Worm (Caenorhabditis elegans) whole organism, mixed stage, embryonic: ENCODE results near the gene gen-1.

Experiments used
- M03D4.4 ChIP-seq: sonication (generic microtip); optimal IDR thresholded peaks from 2 replicates; lab custom pipeline; 2017; ENCODE audit warnings: mild to moderate bottlenecking, missing genetic modification characterization, missing compliant biosample characterization
- bed-3 ChIP-seq: fragments of 200-800 bp; sonication (Bioruptor generic); optimal IDR thresholded peaks from 3 replicates; lab custom pipeline; 2018; ENCODE audit warnings: mild to moderate bottlenecking, missing genetic modification characterization, moderate library complexity, missing compliant biosample characterization
- ceh-43 ChIP-seq: fragments of 200-800 bp; sonication (Bioruptor generic); optimal IDR thresholded peaks from 2 replicates; lab custom pipeline; 2018; ENCODE audit warnings: mild to moderate bottlenecking, missing genetic modification characterization, moderate library complexity, missing compliant biosample characterization
- ceh-83 ChIP-seq: fragments of 200-800 bp; sonication (Bioruptor generic); optimal IDR thresholded peaks from 2 replicates; lab custom pipeline; 2018; ENCODE audit warnings: mild to moderate bottlenecking, missing genetic modification characterization, missing compliant biosample characterization
- ces-1 ChIP-seq: fragments of 150-350 bp; optimal IDR thresholded peaks from 2 replicates; lab custom pipeline; 2014; ENCODE audit warnings: missing biosample characterization, missing genetic modification reagents, missing genetic modification characterization
- cnd-1 ChIP-seq: fragments of 200-800 bp; sonication (Bioruptor generic); optimal IDR thresholded peaks from 2 replicates; lab custom pipeline; 2018; ENCODE audit warnings: mild to moderate bottlenecking, missing genetic modification characterization, missing compliant biosample characterization
- drap-1 ChIP-seq: fragments of 200-800 bp; sonication (Bioruptor generic); optimal IDR thresholded peaks from 3 replicates; lab custom pipeline; 2018; ENCODE audit warnings: mild to moderate bottlenecking, missing genetic modification characterization, missing compliant biosample characterization
- elt-1 ChIP-seq: sonication (generic microtip); optimal IDR thresholded peaks from 2 replicates; lab custom pipeline; 2017; ENCODE audit warnings: missing genetic modification characterization, mild to moderate bottlenecking, missing compliant biosample characterization, antibody characterized with exemption, moderate library complexity, borderline replicate concordance; ENCODE audit not compliant: insufficient read depth
- elt-3 ChIP-seq: fragments of 150-350 bp; optimal IDR thresholded peaks from 2 replicates; lab custom pipeline; 2014; ENCODE audit warnings: missing biosample characterization, missing genetic modification characterization
- ham-2 ChIP-seq: fragments of 200-800 bp; sonication (Bioruptor generic); optimal IDR thresholded peaks from 2 replicates; lab custom pipeline; 2018; ENCODE audit warnings: mild to moderate bottlenecking, missing genetic modification characterization, missing compliant biosample characterization
- hlh-1 ChIP-seq: fragments of 150-350 bp; optimal IDR thresholded peaks from 2 replicates; lab custom pipeline; 2014; ENCODE audit warnings: missing biosample characterization, missing genetic modification reagents, missing genetic modification characterization
- lin-13 ChIP-seq: fragments of 150-350 bp; optimal IDR thresholded peaks from 2 replicates; lab custom pipeline; 2014; ENCODE audit warnings: missing biosample characterization, missing genetic modification characterization
- lin-32 ChIP-seq: fragments of 200-800 bp; sonication (Bioruptor generic); optimal IDR thresholded peaks from 2 replicates; lab custom pipeline; 2018; ENCODE audit warnings: mild to moderate bottlenecking, missing genetic modification characterization, missing compliant biosample characterization
- lsy-2 ChIP-seq: fragments of 150-350 bp; optimal IDR thresholded peaks from 2 replicates; lab custom pipeline; 2014; ENCODE audit warnings: missing biosample characterization, missing genetic modification characterization
- mab-5 ChIP-seq: fragments of 150-350 bp; optimal IDR thresholded peaks from 2 replicates; lab custom pipeline; 2014; ENCODE audit warnings: missing biosample characterization, missing genetic modification characterization
- mep-1 ChIP-seq: fragments of 150-350 bp; optimal IDR thresholded peaks from 2 replicates; lab custom pipeline; 2017; ENCODE audit warnings: missing biosample characterization, missing genetic modification reagents, missing genetic modification characterization, inconsistent platforms
- mls-2 ChIP-seq: sonication (generic microtip); optimal IDR thresholded peaks from 2 replicates; lab custom pipeline; 2016; ENCODE audit warnings: mild to moderate bottlenecking, missing genetic modification characterization, moderate library complexity, missing compliant biosample characterization
- nhr-12 ChIP-seq: fragments of 150-350 bp; optimal IDR thresholded peaks from 2 replicates; lab custom pipeline; 2014; ENCODE audit warnings: missing biosample characterization, missing genetic modification characterization
- nhr-2 ChIP-seq: fragments of 150-350 bp; optimal IDR thresholded peaks from 2 replicates; lab custom pipeline; 2014; ENCODE audit warnings: missing biosample characterization, missing genetic modification characterization
- nhr-237 ChIP-seq: fragments of 150-350 bp; optimal IDR thresholded peaks from 2 replicates; lab custom pipeline; 2014; ENCODE audit warnings: missing biosample characterization, missing genetic modification characterization
- nhr-28 ChIP-seq: fragments of 150-350 bp; optimal IDR thresholded peaks from 2 replicates; lab custom pipeline; 2014; ENCODE audit warnings: missing biosample characterization, missing genetic modification characterization
- nhr-76 ChIP-seq: sonication (generic microtip); optimal IDR thresholded peaks from 2 replicates; lab custom pipeline; 2017; ENCODE audit warnings: missing biosample characterization, missing genetic modification characterization
- pha-4 ChIP-seq: fragments of 150-350 bp; optimal IDR thresholded peaks from 2 replicates; lab custom pipeline; 2018; ENCODE audit warnings: missing biosample characterization, missing genetic modification reagents, missing genetic modification characterization
- sptf-1 ChIP-seq: sonication (generic microtip); optimal IDR thresholded peaks from 2 replicates; lab custom pipeline; 2017; ENCODE audit warnings: mild to moderate bottlenecking, missing genetic modification characterization, moderate library complexity, missing compliant biosample characterization
- tbx-8 ChIP-seq: fragments of 200-800 bp; sonication (Bioruptor generic); optimal IDR thresholded peaks from 2 replicates; lab custom pipeline; 2018; ENCODE audit warnings: mild to moderate bottlenecking, missing genetic modification characterization, moderate library complexity, missing compliant biosample characterization
- unc-120 ChIP-seq: sonication (generic microtip); optimal IDR thresholded peaks from 2 replicates; lab custom pipeline; 2017; ENCODE audit warnings: missing genetic modification characterization, missing compliant biosample characterization; ENCODE audit not compliant: poor library complexity, severe bottlenecking
- unc-39 ChIP-seq: fragments of 150-350 bp; optimal IDR thresholded peaks from 2 replicates; lab custom pipeline; 2014; ENCODE audit warnings: missing biosample characterization, missing genetic modification characterization
- unc-62 ChIP-seq: fragments of 150-350 bp; optimal IDR thresholded peaks from 2 replicates; lab custom pipeline; 2014; ENCODE audit warnings: missing biosample characterization, missing genetic modification reagents, missing genetic modification characterization
- zip-8 ChIP-seq: fragments of 150-350 bp; optimal IDR thresholded peaks from 2 replicates; lab custom pipeline; 2014; ENCODE audit warnings: missing biosample characterization, missing genetic modification characterization
- ztf-11 ChIP-seq: fragments of 150-350 bp; optimal IDR thresholded peaks from 2 replicates; lab custom pipeline; 2014; ENCODE audit warnings: missing biosample characterization, missing genetic modification characterization

gen-1 gene

ce11 chrIII:6248064-6248687 lies at the start of gene gen-1, which contains the start of gene stt-3:
Gene gen-1 (minus strand): TSS chrIII:6248158.
Gene stt-3 (plus strand): TSS chrIII:6248637.
- TF ChIP-seq ces-1 (GFP tag; lab: Kevin White, UChicago) = no peak
- TF ChIP-seq mep-1 = peak; percentile 54
- no peak for TF ChIP-seq ceh-43 (GFP tag; lab: Kevin White, UChicago)
- no peak for TF ChIP-seq drap-1
- TF ChIP-seq nhr-76 (tag; lab: Kevin White, UChicago) = no peak

- TF ChIP-seq cnd-1 (tag; lab: Kevin White, UChicago) (no peak), lin-32 (GFP tag; lab: Kevin White, UChicago) (no peak), ces-1 (GFP tag; lab: Kevin White, UChicago) (peak; percentile 33)
These were observed 49.6 kb upstream of the gen-1 start for ce11 chrIII:6297599-6297998.

- no peak for TF ChIP-seq drap-1
- no peak for TF ChIP-seq lsy-2
- no peak for TF ChIP-seq unc-62 (GFP tag; lab: Kevin White, UChicago)
- TF ChIP-seq ceh-83 (GFP tag; lab: Kevin White, UChicago) = no peak
- no peak for TF ChIP-seq nhr-28 (tag; lab: Kevin White, UChicago)
- no peak for TF ChIP-seq nhr-237 (tag; lab: Kevin White, UChicago)
- no peak for TF ChIP-seq ces-1 (GFP tag; lab: Kevin White, UChicago)
- TF ChIP-seq elt-1 (tag; lab: Kevin White, UChicago) = no peak
- no peak for TF ChIP-seq ham-2 (GFP tag; lab: Kevin White, UChicago)
- TF ChIP-seq sptf-1 = no peak
- TF ChIP-seq bed-3 (GFP tag; lab: Kevin White, UChicago) = no peak
- TF ChIP-seq tbx-8 (GFP tag; lab: Kevin White, UChicago) = no peak
- TF ChIP-seq mab-5 = no peak
- no peak for TF ChIP-seq mls-2 (tag; lab: Kevin White, UChicago)
- TF ChIP-seq lin-13 (tag; lab: Kevin White, UChicago) = no peak
- TF ChIP-seq M03D4.4 (tag; lab: Kevin White, UChicago) = no peak
- TF ChIP-seq hlh-1 = no peak
These were observed 48.2 kb upstream of the gen-1 start, which contains the start of gene F47D12.7 for ce11 chrIII:6295972-6296700. Gene F47D12.7 (minus strand): TSS chrIII:6296022.

ce11 chrIII:6290469-6291182 lies 42.7 kb upstream of the gen-1 start:
- no peak for TF ChIP-seq ceh-83 (GFP tag; lab: Kevin White, UChicago)
- no peak for TF ChIP-seq nhr-2 (tag; lab: Kevin White, UChicago)
- TF ChIP-seq lin-32 (GFP tag; lab: Kevin White, UChicago) = no peak
- TF ChIP-seq mls-2 (tag; lab: Kevin White, UChicago) = no peak
- TF ChIP-seq nhr-76 (tag; lab: Kevin White, UChicago) = no peak
- no peak for TF ChIP-seq lin-13 (tag; lab: Kevin White, UChicago)
- no peak for TF ChIP-seq unc-62 (GFP tag; lab: Kevin White, UChicago)
- no peak for TF ChIP-seq unc-120
- no peak for TF ChIP-seq pha-4 (tag; lab: Kevin White, UChicago)
- TF ChIP-seq bed-3 (GFP tag; lab: Kevin White, UChicago) = no peak
- no peak for TF ChIP-seq mab-5
- no peak for TF ChIP-seq sptf-1
- no peak for TF ChIP-seq lsy-2
- TF ChIP-seq M03D4.4 (tag; lab: Kevin White, UChicago) = no peak
- no peak for TF ChIP-seq zip-8 (tag; lab: Kevin White, UChicago)
- TF ChIP-seq nhr-12 = no peak

ce11 chrIII:6289366-6289765 lies 41.4 kb upstream of the gen-1 start:
- TF ChIP-seq ztf-11 (no peak), lin-32 (GFP tag; lab: Kevin White, UChicago) (no peak), lin-13 (tag; lab: Kevin White, UChicago) (no peak), hlh-1 (no peak), ceh-43 (GFP tag; lab: Kevin White, UChicago) (no peak), ham-2 (GFP tag; lab: Kevin White, UChicago) (no peak), elt-3 (no peak), unc-39 (no peak), nhr-12 (no peak)
